Fruit fly (Drosophila melanogaster) whole organism, larva: ENCODE measurements around the gene CG31088.

Source experiments
- noc ChIP-seq: fragments of 200-800 bp; sonication (Bioruptor generic); optimal IDR thresholded peaks from 3 replicates; lab custom pipeline; 2019; ENCODE audit warnings: missing biosample characterization, mild to moderate bottlenecking, missing genetic modification characterization, moderate library complexity

CG31088 gene

DNA sequence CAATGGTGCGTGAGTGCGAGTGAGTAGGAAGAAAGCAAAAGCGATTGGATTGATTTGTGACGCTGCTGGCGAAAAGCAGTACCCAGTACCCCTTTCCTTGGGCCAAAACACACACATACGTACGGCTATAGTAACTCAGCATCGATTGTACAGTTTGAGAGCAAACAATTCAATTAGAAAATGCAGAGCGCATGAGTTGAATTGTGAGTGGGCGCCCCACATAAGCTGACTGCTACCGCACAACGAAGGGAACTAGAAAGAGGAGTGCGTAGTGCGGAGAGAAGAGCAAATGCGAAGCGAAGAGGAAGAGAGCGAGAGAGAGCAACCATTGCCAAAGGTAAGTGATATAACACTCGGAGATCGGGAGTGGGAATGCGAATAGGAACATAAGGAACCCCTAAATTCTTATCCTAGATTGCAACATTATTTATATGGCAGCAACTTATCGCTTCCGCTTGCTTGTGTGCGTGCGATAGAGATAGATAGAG is 22.8 kb upstream of the CG31088 start:
- peak; percentile 59 for TF ChIP-seq noc

DNA sequence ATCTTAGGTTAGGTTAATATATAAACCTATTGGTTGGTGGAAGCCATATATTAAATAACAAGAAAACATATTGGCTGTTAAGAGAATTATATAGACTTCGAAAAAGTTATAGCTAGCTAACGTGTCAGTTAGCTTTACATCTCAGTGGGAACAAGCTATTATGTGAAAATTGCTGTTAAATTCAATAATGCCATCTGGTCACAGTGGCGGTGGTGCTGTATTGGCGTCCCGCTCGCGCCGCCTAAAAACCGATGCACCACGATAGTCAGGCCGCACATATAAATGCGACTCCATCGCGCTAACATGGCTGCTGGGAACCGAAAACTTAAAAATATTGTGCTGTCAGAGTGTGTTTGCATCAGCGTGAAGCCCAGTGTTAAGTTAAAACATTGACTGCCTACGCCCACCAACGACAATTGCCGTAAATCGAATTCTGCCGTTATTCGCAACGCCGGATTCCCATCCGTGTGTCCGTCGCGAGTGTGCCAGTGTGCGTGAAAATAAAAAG is 22.3 kb upstream of the CG31088 start, which contains the start of gene Hel89B:
TSS of gene Hel89B (plus strand) at position 320 of the 508 bp plus-strand sequence.
- TF ChIP-seq noc: no peak

- TF ChIP-seq noc: no peak
Observed at dm6 chr3R:15972298-15972978, 21.7 kb upstream of the CG31088 start, which contains the start of gene mor. Gene mor, minus strand, starts transcription at chr3R:15972913.

dm6 chr3R:15965169-15965568 is 14.4 kb upstream of the CG31088 start, which contains the start of the genes CG32856 and Rbf2:
Gene CG32856, minus strand, starts transcription at chr3R:15965351.
Gene Rbf2, plus strand, starts transcription at chr3R:15965446.
- peak; percentile 92 for TF ChIP-seq noc

dm6 chr3R:15963690-15964281 is 13.0 kb upstream of the CG31088 start, which contains the start of the genes CG4287 and CG5516:
Gene CG4287, minus strand, starts transcription at chr3R:15963867.
Gene CG5516, plus strand, starts transcription at chr3R:15963884.
- no peak for TF ChIP-seq noc

- TF ChIP-seq noc: no peak
Observed at dm6 chr3R:15947605-15948004, 3.1 kb downstream of the CG31088 start.

DNA sequence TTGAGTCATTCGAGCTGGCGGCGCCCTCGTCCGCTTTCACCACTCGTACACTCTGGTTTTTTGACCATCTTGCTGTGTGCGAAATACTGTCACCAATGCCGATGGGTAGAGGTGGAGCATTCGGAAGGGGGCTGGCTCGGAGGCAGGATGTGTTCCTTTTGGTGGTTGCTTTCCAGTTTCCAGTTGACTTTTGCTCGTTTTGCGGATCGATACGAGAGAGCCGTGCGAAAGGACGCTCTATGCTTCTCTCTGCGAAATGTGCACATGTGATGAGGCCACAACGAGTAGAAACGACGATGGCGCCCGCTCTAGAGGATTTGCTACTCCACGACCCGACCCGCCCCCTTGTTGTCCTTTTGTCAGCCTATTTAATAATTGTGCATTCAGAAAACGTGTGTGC is 13.0 kb downstream of the CG31088 start:
- TF ChIP-seq noc: no peak

dm6 chr3R:15935538-15935937 is 15.2 kb downstream of the CG31088 start:
- TF ChIP-seq noc: no peak

DNA sequence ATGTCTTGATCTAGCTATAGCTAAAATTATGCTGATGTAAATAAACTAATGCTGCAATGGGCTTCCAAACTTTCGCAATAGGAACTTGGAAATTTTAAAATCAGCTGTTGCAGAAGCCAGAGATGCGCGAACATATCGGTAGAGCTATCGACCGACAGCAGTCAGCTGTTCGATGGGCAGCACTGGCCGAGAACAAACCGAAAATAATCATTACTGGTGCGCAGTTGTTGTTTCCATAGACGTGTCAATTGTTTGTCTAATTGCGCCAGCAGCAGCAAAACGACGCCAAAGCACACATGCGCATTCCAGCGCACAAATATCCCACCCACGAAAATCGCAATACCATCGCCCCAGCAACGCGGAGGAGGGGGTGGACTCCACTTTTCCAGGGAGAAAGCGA is 15.8 kb downstream of the CG31088 start, which contains the start of gene Sap47:
TSS of gene Sap47 (plus strand) at position 149 of the 400 bp plus-strand sequence.
- no peak for TF ChIP-seq noc

dm6 chr3R:15933609-15934232 is 17.0 kb downstream of the CG31088 start, which contains the start of the genes CG5478 and blp:
Gene CG5478, minus strand, starts transcription at chr3R:15933734.
Gene blp, plus strand, starts transcription at chr3R:15933847.
- TF ChIP-seq noc: no peak

- TF ChIP-seq noc: no peak
Observed at dm6 chr3R:15930050-15930449, 20.7 kb downstream of the CG31088 start.

DNA sequence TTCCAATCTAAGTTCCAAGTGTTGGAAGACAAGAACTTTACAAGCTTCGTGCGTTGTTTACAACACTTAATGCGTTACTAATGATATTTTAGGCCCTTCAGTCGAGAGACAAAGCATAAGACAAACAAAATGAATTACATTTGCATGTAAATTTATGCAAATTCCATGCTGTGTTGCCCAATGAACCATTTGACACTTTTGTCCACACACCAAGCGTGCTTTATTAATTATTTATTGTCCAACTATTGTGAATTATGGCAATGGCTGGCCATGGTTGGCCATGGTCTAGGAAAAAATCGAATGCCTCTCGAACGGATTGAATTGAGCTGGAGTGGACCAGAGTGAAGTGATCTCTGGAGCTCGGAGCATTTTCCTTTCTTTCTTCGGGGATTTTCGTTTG is 22.6 kb downstream of the CG31088 start:
- no peak for TF ChIP-seq noc

- TF ChIP-seq noc: peak; percentile 30
Observed at dm6 chr3R:15927172-15927571, 23.6 kb downstream of the CG31088 start.

DNA sequence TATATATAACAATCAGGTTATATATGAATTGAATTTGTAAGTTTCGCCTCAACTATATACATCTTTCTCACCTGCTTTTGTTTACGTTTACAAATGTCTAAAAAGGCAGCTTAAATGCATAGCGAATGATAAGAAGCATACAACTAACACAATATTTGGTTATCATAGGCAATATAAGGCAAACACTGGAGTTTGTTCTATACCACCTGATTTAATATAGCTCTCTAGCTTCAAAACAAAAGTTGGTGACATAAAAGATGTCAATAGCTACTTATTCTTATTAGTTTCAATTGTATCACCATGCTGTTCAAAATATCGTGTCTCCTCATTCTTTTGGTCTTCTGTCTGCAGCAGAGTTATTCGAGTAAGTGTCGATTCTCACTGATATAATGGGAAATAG is 24.8 kb downstream of the CG31088 start:
- no peak for TF ChIP-seq noc

- TF ChIP-seq noc: no peak
Observed at dm6 chr3R:15925329-15925728, 25.4 kb downstream of the CG31088 start, which contains the start of gene CG34276. Gene CG34276, plus strand, starts transcription at chr3R:15925629.

DNA sequence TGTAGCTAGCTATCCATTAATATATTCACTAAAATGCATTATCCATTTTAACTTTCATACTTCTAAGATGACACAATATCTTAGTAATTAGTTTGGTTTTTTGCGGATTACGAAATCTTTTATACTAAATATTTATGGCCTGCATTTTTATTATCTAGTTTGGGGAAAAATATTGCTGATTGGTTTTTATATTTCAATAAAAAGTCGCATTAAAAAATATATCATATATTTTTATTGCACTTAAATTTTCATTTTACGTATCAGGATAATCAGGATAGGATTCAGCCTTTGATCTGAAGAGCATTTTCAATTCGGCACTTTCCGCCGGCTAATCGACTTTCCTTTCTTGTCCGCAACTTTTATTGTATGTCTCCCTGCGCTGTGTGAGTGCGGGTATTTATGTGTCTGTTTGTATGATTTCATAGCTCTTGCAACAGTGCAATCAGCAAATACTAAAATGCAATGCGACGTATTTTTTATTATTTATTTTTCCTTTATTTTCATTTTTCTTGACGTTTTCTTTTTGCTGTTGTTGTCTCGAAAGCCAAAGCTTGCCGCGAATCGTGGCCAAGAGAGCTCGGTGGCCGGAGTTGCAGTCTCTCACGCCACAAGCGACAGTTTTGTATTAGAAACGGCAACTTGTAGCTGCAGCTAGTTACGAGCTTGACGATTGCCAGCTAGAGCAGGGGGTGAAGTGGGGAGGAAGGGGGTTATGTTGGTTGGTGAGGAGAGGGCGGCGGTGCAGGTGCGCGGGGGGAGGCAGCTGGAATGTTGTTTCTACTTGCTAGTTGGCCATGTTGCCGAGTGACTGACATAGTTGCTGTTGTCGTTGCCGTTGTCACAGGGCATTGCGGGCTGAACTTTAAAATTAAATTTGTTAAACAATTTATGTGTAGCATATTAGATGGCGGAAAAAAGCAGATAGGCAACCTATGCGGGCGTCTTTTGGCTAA is 27.8 kb downstream of the CG31088 start:
- TF ChIP-seq noc: no peak
